Worm (Caenorhabditis elegans): ENCODE data around the gene srw-109.

DNA sequence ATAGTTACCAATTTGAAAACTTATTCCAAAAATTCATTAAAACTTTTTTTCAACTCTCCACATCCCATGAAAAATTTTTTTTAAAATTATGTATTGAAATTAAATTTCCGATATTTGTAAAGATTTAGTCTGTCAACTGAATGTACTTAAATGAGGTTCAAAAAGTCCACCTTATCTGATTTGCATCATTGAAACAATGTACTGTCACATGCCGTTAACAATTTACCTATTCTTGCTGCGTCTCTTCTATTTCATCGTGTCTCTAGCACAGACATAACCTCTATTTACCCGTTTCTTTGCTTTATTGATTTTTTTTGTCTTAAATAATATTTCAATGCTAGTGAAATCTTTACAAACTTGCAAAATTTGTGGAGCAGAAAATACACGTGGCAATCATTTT, 1.5 kb upstream of the srw-109 start, which contains the start of gene nhr-90:
- TF ChIP-seq hmbx-1 (tag; optimal IDR thresholded peaks at IDR 0.05) (no peak), ama-1 (optimal IDR thresholded peaks at IDR 0.05) (no peak), tra-4 (tag; optimal IDR thresholded peaks at IDR 0.05) (no peak), tbx-37 (GFP tag; conservative IDR thresholded peaks at IDR 0.05) (no peak), F13C5.2 (tag; optimal IDR thresholded peaks at IDR 0.05) (no peak), sea-1 (GFP tag; conservative IDR thresholded peaks at IDR 0.05) (no peak)

Data from whole organism, early embryonic.